Worm (Caenorhabditis elegans): ENCODE measurements around the gene C29F7.10.

Gene C29F7.10

DNA sequence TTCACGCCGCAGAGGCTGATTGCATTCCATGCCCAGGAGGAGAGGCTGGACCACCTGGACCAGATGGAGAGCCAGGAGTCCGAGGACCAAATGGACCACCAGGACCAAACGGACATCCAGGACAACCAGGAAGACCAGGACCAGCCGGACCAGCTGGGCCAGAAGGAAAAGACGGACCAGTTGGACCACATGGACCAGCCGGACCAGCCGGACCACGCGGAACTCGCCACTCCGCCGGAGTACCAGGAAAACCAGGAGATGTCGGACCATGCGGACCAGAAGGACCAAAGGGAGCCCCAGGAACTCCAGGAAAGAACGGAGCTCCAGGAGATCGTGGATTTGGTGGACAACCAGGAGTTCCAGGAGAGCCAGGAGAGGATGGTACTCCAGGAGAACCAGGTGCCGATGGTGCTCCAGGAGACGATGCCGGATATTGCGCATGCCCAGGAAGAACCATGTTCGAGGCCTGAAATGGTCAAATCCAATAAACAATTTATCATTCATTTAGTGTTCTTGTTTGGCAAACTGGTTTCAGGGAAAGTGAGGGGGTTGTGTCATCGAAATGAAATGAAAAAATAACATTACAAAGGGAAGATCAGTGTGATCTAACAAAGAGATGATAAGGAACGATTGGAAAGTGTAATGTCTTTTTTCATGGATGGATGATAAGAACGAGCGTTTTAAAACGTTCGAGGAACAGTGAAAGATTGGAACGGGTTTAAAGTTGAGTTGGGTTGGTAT, 38.8 kb upstream of the C29F7.10 start (continued):
- TF ChIP-seq hlh-26 (GFP tag; conservative IDR thresholded peaks at IDR 0.05) (no peak), egrh-3 (GFP tag; IDR thresholded peaks at IDR 0.05) (peak; percentile 75; the same call in 1 of the 2 replicates), pha-4 (tag; optimal IDR thresholded peaks at IDR 0.05) (no peak), F37B4.10 (GFP tag; IDR thresholded peaks at IDR 0.05) (no peak), sea-2 (GFP tag; IDR thresholded peaks at IDR 0.05) (peak; percentile 58; the same call in 1 of the 2 replicates), F57A8.1 (GFP tag; optimal IDR thresholded peaks at IDR 0.05) (no peak), F55B11.4 (tag; optimal IDR thresholded peaks at IDR 0.05; ENCODE audit: borderline replicate concordance, insufficient read depth) (no peak), mcd-1 (GFP tag; IDR thresholded peaks at IDR 0.05) (no peak), tlf-1 (GFP tag; optimal IDR thresholded peaks at IDR 0.05) (no peak), ztf-3 (GFP tag; optimal IDR thresholded peaks at IDR 0.05) (no peak), ceh-40 (GFP tag; IDR thresholded peaks at IDR 0.05) (no peak), B0336.3 (GFP tag; IDR thresholded peaks at IDR 0.05) (0 out of 2 replicates have a peak, but pooled peaks have one; percentile 38), ceh-79 (tag; optimal IDR thresholded peaks at IDR 0.05) (peak; percentile 13), F49E8.2 (tag; optimal IDR thresholded peaks at IDR 0.05; ENCODE audit: insufficient read depth) (no peak)

DNA sequence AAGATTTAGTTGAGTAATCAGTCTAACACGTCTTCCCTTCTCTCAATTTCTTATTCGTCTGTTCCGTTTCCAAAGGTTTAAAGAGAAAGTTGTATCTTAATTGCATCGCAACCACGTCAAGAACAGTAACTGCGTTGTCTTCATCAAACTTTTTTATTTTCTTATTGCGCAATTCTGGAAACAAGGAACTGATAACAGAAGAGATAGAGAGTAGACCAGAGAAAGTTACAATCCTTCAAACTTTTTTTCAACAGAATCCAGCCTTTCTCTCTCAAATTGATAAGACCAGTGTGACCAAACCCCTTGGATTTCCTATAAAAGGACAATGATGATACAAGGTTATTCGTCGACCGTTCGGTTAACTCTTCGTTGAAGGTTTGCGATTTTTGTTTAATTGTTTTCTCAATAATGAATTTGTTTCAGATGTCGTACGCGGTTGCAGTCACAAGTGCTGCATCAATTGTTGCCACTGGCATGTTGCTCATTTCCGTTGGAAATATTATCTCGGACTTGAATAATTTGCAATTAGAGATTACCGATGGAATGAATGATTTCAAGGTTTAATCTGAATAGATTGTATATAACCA, 37.9 kb upstream of the C29F7.10 start, which contains the start of gene col-184:
col-184 (plus strand) TSS at position 409 of the 587 bp plus-strand sequence.
- TF ChIP-seq ztf-26 (tag; optimal IDR thresholded peaks at IDR 0.05) (peak; percentile 50), K11D2.4 (GFP tag; IDR thresholded peaks at IDR 0.05) (no peak), chd-7 (tag; optimal IDR thresholded peaks at IDR 0.05) (no peak), zim-3 (tag; optimal IDR thresholded peaks at IDR 0.05) (peak; percentile 25), nfya-2 (GFP tag; IDR thresholded peaks at IDR 0.05) (no peak), lin-40 (tag; optimal IDR thresholded peaks at IDR 0.05) (peak; percentile 55), ceh-100 (GFP tag; IDR thresholded peaks at IDR 0.05) (no peak)

DNA sequence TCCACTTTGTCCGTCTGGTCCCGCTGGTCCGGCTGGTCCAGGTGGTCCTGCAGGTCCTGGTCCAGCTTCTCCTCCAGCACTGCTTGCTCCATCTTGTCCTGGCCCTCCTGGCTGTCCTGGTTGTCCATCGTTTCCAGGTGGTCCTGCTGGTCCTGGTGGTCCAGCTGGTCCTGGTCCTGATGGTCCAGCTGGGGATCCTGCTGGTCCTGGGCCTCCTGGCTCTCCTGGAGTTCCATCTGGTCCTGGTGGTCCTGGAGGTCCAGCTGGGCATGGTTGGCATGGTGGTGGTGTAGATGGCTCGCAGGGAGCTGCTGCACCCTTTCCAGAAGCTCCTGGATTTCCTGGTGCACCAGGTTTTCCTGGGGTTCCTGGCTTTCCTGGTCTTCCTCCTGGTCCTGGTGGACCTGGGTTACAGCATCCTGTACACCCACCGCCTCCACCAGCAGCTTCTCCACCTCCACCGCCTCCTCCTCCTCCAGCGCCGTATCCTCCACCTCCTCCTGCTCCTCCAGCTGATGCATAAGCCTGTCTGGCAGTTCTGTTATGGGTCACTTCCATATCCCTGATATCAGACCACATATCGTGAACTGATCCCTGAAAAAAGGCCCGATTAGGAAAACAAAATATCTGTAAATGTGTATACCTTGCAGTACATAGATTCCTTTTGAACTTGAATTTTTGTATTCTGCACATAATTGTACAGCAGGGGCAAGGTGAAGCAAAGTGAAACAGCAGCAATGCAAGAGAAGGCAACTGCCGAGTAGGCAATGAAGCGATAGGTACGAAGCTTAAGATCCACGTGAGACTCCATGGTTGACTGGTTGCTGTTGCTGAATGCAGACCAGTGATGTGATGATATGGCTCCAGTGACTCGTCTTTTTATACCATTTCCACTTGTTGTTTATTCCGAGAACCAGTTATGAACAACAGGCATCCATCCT, 35.9 kb upstream of the C29F7.10 start, which contains the start of gene col-183:
col-183 (minus strand) TSS at position 839 of the 941 bp plus-strand sequence.
- TF ChIP-seq egrh-3 (GFP tag; IDR thresholded peaks at IDR 0.05) (peak; percentile 92), him-1 (tag; optimal IDR thresholded peaks at IDR 0.05) (no peak), zfh-2 (GFP tag; conservative IDR thresholded peaks at IDR 0.05) (peak; percentile 91)

DNA sequence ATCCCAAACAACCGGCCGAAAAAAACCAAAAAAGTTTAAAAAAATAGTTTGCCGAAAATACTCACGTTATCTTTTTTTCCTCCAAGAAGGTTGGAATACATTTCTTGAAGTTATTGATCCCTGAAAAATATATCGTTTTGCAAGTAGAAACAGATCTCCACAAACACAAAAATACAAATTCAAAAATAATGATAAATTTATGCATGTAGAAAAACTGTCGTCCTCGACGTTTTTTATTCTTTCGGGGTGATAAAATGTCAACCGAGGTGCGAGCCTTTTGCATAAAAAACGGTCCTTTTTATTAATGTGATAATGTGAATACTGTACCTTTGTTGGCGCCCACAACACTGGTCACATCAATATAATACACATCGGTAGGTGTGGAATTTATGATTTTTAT, 32.5 kb upstream of the C29F7.10 start, which contains the start of gene F02D10.2:
F02D10.2 (minus strand) TSS at position 101 of the 400 bp plus-strand sequence.
- TF ChIP-seq snpc-4 (GFP tag; optimal IDR thresholded peaks at IDR 0.05) (no peak), snpc-4 (tag; optimal IDR thresholded peaks at IDR 0.05) (no peak), B0035.1 (tag; optimal IDR thresholded peaks at IDR 0.05) (no peak), sdz-38 (tag; optimal IDR thresholded peaks at IDR 0.05) (no peak)

DNA sequence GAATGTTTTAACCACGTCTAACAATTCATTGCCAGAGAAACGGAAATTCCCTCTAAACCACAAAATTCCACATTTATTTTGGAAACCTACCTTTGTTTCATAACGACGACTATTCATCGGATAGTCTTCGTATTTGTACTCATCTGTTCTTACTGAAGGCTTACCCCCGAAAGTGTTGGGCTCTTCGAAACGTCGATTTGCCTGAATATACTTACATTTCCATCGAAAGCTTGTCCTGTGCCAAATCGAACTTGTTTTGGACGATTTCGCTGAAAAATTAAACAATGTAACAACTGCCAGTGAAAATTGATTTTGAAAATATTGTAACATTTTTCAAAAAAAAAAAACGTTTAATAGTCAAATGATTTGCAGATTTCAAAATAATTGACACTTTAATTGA, 31.2 kb upstream of the C29F7.10 start, which contains the start of gene F02D10.3:
F02D10.3 (minus strand) TSS at position 101 of the 400 bp plus-strand sequence.
- TF ChIP-seq C17E4.6 (GFP tag; IDR thresholded peaks at IDR 0.05) (no peak), pbrm-1 (GFP tag; IDR thresholded peaks at IDR 0.05) (no peak), F52B5.7 (tag; optimal IDR thresholded peaks at IDR 0.05) (no peak), tbx-9 (tag; optimal IDR thresholded peaks at IDR 0.05; ENCODE audit: borderline replicate concordance) (no peak), lsl-1 (GFP tag; optimal IDR thresholded peaks at IDR 0.05) (no peak), B0336.3 (GFP tag; IDR thresholded peaks at IDR 0.05) (no peak), egl-18 (GFP tag; IDR thresholded peaks at IDR 0.05) (no peak), nhr-27 (tag; optimal IDR thresholded peaks at IDR 0.05) (no peak)

All from whole organism, young adult.